Worm (Caenorhabditis elegans): ENCODE measurements around the gene C13G5.2.

Gene C13G5.2

DNA sequence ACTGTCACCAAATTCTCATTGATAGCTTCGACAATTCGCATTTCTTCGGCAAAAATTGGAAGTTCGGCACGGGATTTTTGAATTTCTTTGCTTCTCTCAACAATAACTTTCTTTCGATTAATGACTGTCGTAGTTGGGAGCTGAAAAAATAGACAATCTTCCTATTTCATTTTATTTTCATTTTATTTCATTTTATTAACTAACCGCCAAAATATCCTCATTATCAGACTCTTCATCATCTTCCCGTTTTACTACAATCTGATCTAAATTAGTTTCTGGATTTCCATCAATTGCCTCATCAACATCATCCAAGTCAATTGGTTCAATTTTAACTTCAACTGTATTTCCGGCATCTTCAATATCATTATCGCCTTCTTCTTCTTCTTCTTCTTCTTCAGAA lies 4.7 kb downstream of the C13G5.2 start:
- TF ChIP-seq T22C8.4 (GFP tag; IDR thresholded peaks at IDR 0.05) (no peak), ztf-29 (GFP tag; IDR thresholded peaks at IDR 0.05) (no peak), tab-1 (GFP tag; IDR thresholded peaks at IDR 0.05) (no peak), klf-2 (GFP tag; conservative IDR thresholded peaks at IDR 0.05) (no peak), ztf-23 (GFP tag; IDR thresholded peaks at IDR 0.05) (no peak), cog-1 (tag; optimal IDR thresholded peaks at IDR 0.05) (no peak), flt-1 (GFP tag; IDR thresholded peaks at IDR 0.05) (no peak), med-1 (GFP tag; optimal IDR thresholded peaks at IDR 0.05; ENCODE audit: insufficient read depth) (no peak), ref-1 (GFP tag; conservative IDR thresholded peaks at IDR 0.05) (no peak)

ce11 chrIII:8611282-8611681 lies 7.0 kb downstream of the C13G5.2 start:
- TF ChIP-seq T22C8.4 (GFP tag; IDR thresholded peaks at IDR 0.05) (no peak), tab-1 (GFP tag; IDR thresholded peaks at IDR 0.05) (no peak), ref-1 (GFP tag; conservative IDR thresholded peaks at IDR 0.05) (no peak), klf-2 (GFP tag; conservative IDR thresholded peaks at IDR 0.05) (no peak), med-1 (GFP tag; optimal IDR thresholded peaks at IDR 0.05; ENCODE audit: insufficient read depth) (no peak), flt-1 (GFP tag; IDR thresholded peaks at IDR 0.05) (no peak)

- no peak for TF ChIP-seq cog-1 (tag; optimal IDR thresholded peaks at IDR 0.05)
- TF ChIP-seq T22C8.4 (GFP tag; IDR thresholded peaks at IDR 0.05), result no peak
- no peak for TF ChIP-seq ref-1 (GFP tag; conservative IDR thresholded peaks at IDR 0.05)
- TF ChIP-seq tab-1 (GFP tag; IDR thresholded peaks at IDR 0.05), result no peak
These were observed 8.6 kb downstream of the C13G5.2 start, which contains the start of gene C06E1.9 for ce11 chrIII:8609683-8610082. C06E1.9 (minus strand) TSS chrIII:8609783.

DNA sequence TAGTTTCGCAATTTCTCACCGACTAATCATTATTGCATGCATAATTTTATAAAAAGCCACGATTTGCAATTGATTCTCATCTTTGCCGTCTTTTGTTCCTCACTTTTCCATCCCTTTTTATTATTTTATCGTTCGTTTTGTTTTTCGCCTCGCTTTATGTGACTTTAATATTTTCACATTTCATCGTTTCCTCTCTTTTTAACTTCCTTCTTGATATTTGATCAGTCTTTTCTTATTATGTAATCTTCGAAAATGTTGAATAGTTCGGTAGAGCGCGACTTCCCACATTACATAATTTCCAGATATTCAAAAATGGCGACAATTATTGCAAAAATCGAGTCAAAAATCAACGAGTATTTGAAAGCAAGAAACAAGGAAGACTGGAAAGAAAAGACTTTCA lies 12.7 kb downstream of the C13G5.2 start, which contains the start of gene C06E1.1:
C06E1.1 (plus strand) TSS at position 301 of the 400 bp plus-strand sequence.
- TF ChIP-seq tab-1 (GFP tag; IDR thresholded peaks at IDR 0.05), result no peak

DNA sequence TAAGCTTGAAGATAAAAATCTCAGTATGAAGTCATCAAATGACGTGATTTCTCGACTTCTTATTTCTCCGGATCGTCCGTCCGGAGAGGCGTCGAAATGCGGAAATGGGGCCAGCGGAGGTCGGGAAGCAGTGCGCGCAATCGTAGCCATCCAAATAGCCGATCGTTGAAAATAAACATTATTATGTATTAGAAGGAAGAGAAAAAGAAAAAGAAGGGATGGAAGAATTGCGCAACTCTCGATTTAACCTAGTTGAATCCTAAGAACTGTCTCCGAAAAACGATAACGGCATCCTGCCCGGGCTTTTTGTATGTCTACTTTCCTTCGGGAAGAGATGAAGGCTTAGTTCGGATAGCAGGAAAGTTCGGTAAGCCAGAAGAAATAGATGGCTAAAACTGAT lies 16.1 kb downstream of the C13G5.2 start:
- TF ChIP-seq ref-1 (GFP tag; conservative IDR thresholded peaks at IDR 0.05), result no peak
- no peak for TF ChIP-seq klf-2 (GFP tag; conservative IDR thresholded peaks at IDR 0.05)
- TF ChIP-seq ztf-29 (GFP tag; IDR thresholded peaks at IDR 0.05), result no peak
- TF ChIP-seq cog-1 (tag; optimal IDR thresholded peaks at IDR 0.05), result no peak
- TF ChIP-seq T22C8.4 (GFP tag; IDR thresholded peaks at IDR 0.05), result no peak
- no peak for TF ChIP-seq flt-1 (GFP tag; IDR thresholded peaks at IDR 0.05)
- TF ChIP-seq tab-1 (GFP tag; IDR thresholded peaks at IDR 0.05), result no peak
- TF ChIP-seq ztf-23 (GFP tag; IDR thresholded peaks at IDR 0.05), result no peak

DNA sequence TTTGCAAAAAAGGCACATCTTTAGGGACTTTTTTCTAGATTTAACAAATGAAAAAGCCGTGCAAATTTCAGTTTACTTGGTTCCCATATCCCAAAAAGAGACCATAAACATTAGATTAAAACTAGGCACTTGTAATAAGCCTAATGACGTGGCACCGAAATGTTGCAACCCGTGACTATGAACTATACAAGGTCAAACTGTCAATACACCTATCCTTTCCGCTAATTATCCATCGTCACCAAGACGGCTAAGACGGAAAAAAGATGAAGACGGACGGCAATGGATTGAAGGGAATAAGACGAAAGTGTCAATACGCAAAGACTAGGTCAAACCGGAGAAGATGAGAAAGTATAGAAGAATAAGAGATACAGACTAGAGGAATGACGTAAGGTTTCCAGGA lies 19.3 kb downstream of the C13G5.2 start:
- TF ChIP-seq cog-1 (tag; optimal IDR thresholded peaks at IDR 0.05), result no peak
- no peak for TF ChIP-seq ref-1 (GFP tag; conservative IDR thresholded peaks at IDR 0.05)
- no peak for TF ChIP-seq flt-1 (GFP tag; IDR thresholded peaks at IDR 0.05)
- no peak for TF ChIP-seq klf-2 (GFP tag; conservative IDR thresholded peaks at IDR 0.05)
- TF ChIP-seq T22C8.4 (GFP tag; IDR thresholded peaks at IDR 0.05), result no peak
- TF ChIP-seq ztf-29 (GFP tag; IDR thresholded peaks at IDR 0.05), result no peak
- no peak for TF ChIP-seq ztf-23 (GFP tag; IDR thresholded peaks at IDR 0.05)
- TF ChIP-seq tab-1 (GFP tag; IDR thresholded peaks at IDR 0.05), result no peak
- no peak for TF ChIP-seq med-1 (GFP tag; optimal IDR thresholded peaks at IDR 0.05; ENCODE audit: insufficient read depth)

- TF ChIP-seq med-1 (GFP tag; optimal IDR thresholded peaks at IDR 0.05; ENCODE audit: insufficient read depth) (no peak), cog-1 (tag; optimal IDR thresholded peaks at IDR 0.05) (no peak), ref-1 (GFP tag; conservative IDR thresholded peaks at IDR 0.05) (no peak), T22C8.4 (GFP tag; IDR thresholded peaks at IDR 0.05) (no peak), flt-1 (GFP tag; IDR thresholded peaks at IDR 0.05) (no peak), tab-1 (GFP tag; IDR thresholded peaks at IDR 0.05) (no peak), klf-2 (GFP tag; conservative IDR thresholded peaks at IDR 0.05) (no peak), ztf-29 (GFP tag; IDR thresholded peaks at IDR 0.05) (no peak), ztf-23 (GFP tag; IDR thresholded peaks at IDR 0.05) (no peak)
These were observed 20.5 kb downstream of the C13G5.2 start, which contains the start of gene ztf-30 for ce11 chrIII:8597770-8598169. ztf-30 (minus strand) TSS chrIII:8597870.

DNA sequence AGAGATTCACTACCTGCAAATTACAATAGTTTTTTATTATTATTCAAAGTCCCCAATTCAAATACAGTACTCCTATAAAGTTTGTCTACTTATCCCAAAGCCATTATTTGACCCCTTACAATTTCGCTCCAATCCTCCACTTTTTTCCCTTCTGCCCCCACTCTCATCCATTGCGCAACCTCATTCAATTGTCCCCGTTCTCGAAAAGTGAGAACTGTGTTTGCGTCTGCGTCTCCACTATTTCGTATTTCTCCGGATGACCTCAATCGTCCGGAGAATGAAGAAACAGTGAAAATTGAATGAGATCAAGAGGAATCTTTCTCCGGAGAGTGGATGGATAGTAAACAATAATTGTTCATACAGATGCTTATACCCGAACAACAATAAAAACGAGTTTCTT lies 21.6 kb downstream of the C13G5.2 start:
- TF ChIP-seq ref-1 (GFP tag; conservative IDR thresholded peaks at IDR 0.05) (no peak), ztf-29 (GFP tag; IDR thresholded peaks at IDR 0.05) (no peak), ztf-23 (GFP tag; IDR thresholded peaks at IDR 0.05) (no peak), med-1 (GFP tag; optimal IDR thresholded peaks at IDR 0.05; ENCODE audit: insufficient read depth) (no peak), tab-1 (GFP tag; IDR thresholded peaks at IDR 0.05) (no peak), klf-2 (GFP tag; conservative IDR thresholded peaks at IDR 0.05) (no peak), T22C8.4 (GFP tag; IDR thresholded peaks at IDR 0.05) (no peak), flt-1 (GFP tag; IDR thresholded peaks at IDR 0.05) (no peak), cog-1 (tag; optimal IDR thresholded peaks at IDR 0.05) (no peak)

DNA sequence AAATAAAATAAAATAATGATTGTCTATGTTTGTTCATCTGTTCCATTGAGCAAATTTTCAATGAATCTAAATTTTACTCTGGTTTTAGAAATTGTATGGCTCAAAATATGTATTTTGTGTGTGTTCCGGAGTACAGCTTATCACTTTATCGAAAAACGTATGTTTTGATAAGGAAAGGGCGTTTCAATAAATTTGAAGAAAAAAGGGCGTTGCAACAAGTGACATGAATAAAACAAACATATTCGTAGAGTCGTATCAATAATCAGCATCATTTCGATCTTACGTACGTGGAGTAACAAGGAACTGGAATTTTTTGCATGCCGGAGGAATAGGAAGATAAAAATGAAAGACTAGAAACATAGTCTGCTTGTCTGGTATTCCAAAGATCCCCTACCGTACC lies 24.2 kb downstream of the C13G5.2 start:
- TF ChIP-seq klf-2 (GFP tag; conservative IDR thresholded peaks at IDR 0.05) (no peak), flt-1 (GFP tag; IDR thresholded peaks at IDR 0.05) (no peak), tab-1 (GFP tag; IDR thresholded peaks at IDR 0.05) (no peak), ref-1 (GFP tag; conservative IDR thresholded peaks at IDR 0.05) (no peak), ztf-23 (GFP tag; IDR thresholded peaks at IDR 0.05) (no peak), cog-1 (tag; optimal IDR thresholded peaks at IDR 0.05) (no peak), T22C8.4 (GFP tag; IDR thresholded peaks at IDR 0.05) (no peak), med-1 (GFP tag; optimal IDR thresholded peaks at IDR 0.05; ENCODE audit: insufficient read depth) (no peak), ztf-29 (GFP tag; IDR thresholded peaks at IDR 0.05) (no peak)

- TF ChIP-seq ztf-23 (GFP tag; IDR thresholded peaks at IDR 0.05) (no peak), T22C8.4 (GFP tag; IDR thresholded peaks at IDR 0.05) (no peak), cog-1 (tag; optimal IDR thresholded peaks at IDR 0.05) (no peak), klf-2 (GFP tag; conservative IDR thresholded peaks at IDR 0.05) (no peak), flt-1 (GFP tag; IDR thresholded peaks at IDR 0.05) (no peak), ref-1 (GFP tag; conservative IDR thresholded peaks at IDR 0.05) (no peak), med-1 (GFP tag; optimal IDR thresholded peaks at IDR 0.05; ENCODE audit: insufficient read depth) (no peak), tab-1 (GFP tag; IDR thresholded peaks at IDR 0.05) (no peak), ztf-29 (GFP tag; IDR thresholded peaks at IDR 0.05) (no peak)
These were observed 24.6 kb downstream of the C13G5.2 start, which contains the start of gene C06E1.7 for ce11 chrIII:8593620-8594019. C06E1.7 (minus strand) TSS chrIII:8593720.
